Worm (Caenorhabditis elegans) whole organism, midembryonic: ENCODE results near the gene fbxa-202.

Source experiments
- T22C8.4 ChIP-seq: fragments of 200-800 bp; sonication (Bioruptor generic); IDR thresholded peaks from 2 replicates; pipeline ENCODE4 v1.3.6; 2022; ENCODE audit warnings: missing genetic modification characterization, missing compliant biosample characterization
- cog-1 ChIP-seq: sonication (generic microtip); optimal IDR thresholded peaks from 2 replicates; lab custom pipeline; 2016; ENCODE audit warnings: missing genetic modification characterization, missing compliant biosample characterization
- flt-1 ChIP-seq: fragments of 200-800 bp; sonication (Bioruptor generic); IDR thresholded peaks from 2 replicates; pipeline ENCODE4 v1.3.6; 2022; ENCODE audit warnings: missing genetic modification characterization, missing compliant biosample characterization
- klf-2 ChIP-seq: fragments of 200-800 bp; sonication (Bioruptor generic); conservative IDR thresholded peaks from 2 replicates; pipeline ENCODE4 v1.3.6; 2022; ENCODE audit warnings: missing genetic modification reagents, missing genetic modification characterization, missing compliant biosample characterization
- med-1 ChIP-seq: sonication (generic microtip); optimal IDR thresholded peaks from 2 replicates; lab custom pipeline; 2017; ENCODE audit warnings: missing genetic modification characterization, mild to moderate bottlenecking, missing compliant biosample characterization, antibody characterized with exemption, missing genetic modification reagents; ENCODE audit not compliant: insufficient read depth
- ref-1 ChIP-seq: fragments of 200-800 bp; sonication (Bioruptor generic); conservative IDR thresholded peaks from 2 replicates; pipeline ENCODE4 v1.3.6; 2022; ENCODE audit warnings: missing genetic modification reagents, missing genetic modification characterization, missing compliant biosample characterization
- tab-1 ChIP-seq: fragments of 200-800 bp; sonication (Bioruptor generic); IDR thresholded peaks from 2 replicates; pipeline ENCODE4 v1.3.6; 2022; ENCODE audit warnings: missing genetic modification characterization, missing compliant biosample characterization
- ztf-23 ChIP-seq: fragments of 200-800 bp; sonication (Bioruptor generic); IDR thresholded peaks from 2 replicates; pipeline ENCODE4 v1.3.6; 2022; ENCODE audit warnings: missing genetic modification reagents, missing genetic modification characterization, missing compliant biosample characterization
- ztf-29 ChIP-seq: fragments of 200-800 bp; sonication (Bioruptor generic); IDR thresholded peaks from 2 replicates; pipeline ENCODE4 v1.3.6; 2022; ENCODE audit warnings: missing genetic modification reagents, missing genetic modification characterization, missing compliant biosample characterization

The fbxa-202 gene

ce11 chrV:6326980-6327379 is at the start of gene fbxa-202:
TSS of gene fbxa-202 (plus strand) at chrV:6327280.
- TF ChIP-seq ref-1 (GFP tag; lab: Robert Waterston, UW) (no peak), T22C8.4 (GFP tag; lab: Robert Waterston, UW) (no peak), ztf-29 (GFP tag; lab: Robert Waterston, UW) (no peak), ztf-23 (GFP tag; lab: Robert Waterston, UW) (no peak), klf-2 (GFP tag; lab: Robert Waterston, UW) (no peak), tab-1 (GFP tag; lab: Robert Waterston, UW) (no peak), flt-1 (no peak), cog-1 (no peak), med-1 (GFP tag; lab: Kevin White, UChicago) (no peak)

- TF ChIP-seq ref-1 (GFP tag; lab: Robert Waterston, UW) (no peak), med-1 (GFP tag; lab: Kevin White, UChicago) (no peak), cog-1 (no peak)
These were observed 48.7 kb upstream of the fbxa-202 start, which contains the start of gene fil-2 for ce11 chrV:6278117-6279081. TSS of gene fil-2 (plus strand) at chrV:6279031.

ce11 chrV:6280067-6280466 is 47.0 kb upstream of the fbxa-202 start:
- TF ChIP-seq ztf-23 (GFP tag; lab: Robert Waterston, UW), result no peak
- TF ChIP-seq tab-1 (GFP tag; lab: Robert Waterston, UW), result no peak
- TF ChIP-seq T22C8.4 (GFP tag; lab: Robert Waterston, UW), result no peak
- TF ChIP-seq klf-2 (GFP tag; lab: Robert Waterston, UW), result no peak
- no peak for TF ChIP-seq ztf-29 (GFP tag; lab: Robert Waterston, UW)
- no peak for TF ChIP-seq ref-1 (GFP tag; lab: Robert Waterston, UW)
- no peak for TF ChIP-seq cog-1
- no peak for TF ChIP-seq flt-1
- no peak for TF ChIP-seq med-1 (GFP tag; lab: Kevin White, UChicago)

ce11 chrV:6281175-6281574 is 45.9 kb upstream of the fbxa-202 start, which contains the start of the genes K12B6.4 and spe-49:
TSS of gene K12B6.4 (minus strand) at chrV:6281275.
TSS of gene spe-49 (plus strand) at chrV:6281359.
- TF ChIP-seq cog-1 (no peak), ztf-29 (GFP tag; lab: Robert Waterston, UW) (no peak), ztf-23 (GFP tag; lab: Robert Waterston, UW) (no peak), tab-1 (GFP tag; lab: Robert Waterston, UW) (no peak), T22C8.4 (GFP tag; lab: Robert Waterston, UW) (no peak), ref-1 (GFP tag; lab: Robert Waterston, UW) (no peak), flt-1 (no peak), klf-2 (GFP tag; lab: Robert Waterston, UW) (no peak), med-1 (GFP tag; lab: Kevin White, UChicago) (no peak)

- TF ChIP-seq klf-2 (GFP tag; lab: Robert Waterston, UW) (no peak), ref-1 (GFP tag; lab: Robert Waterston, UW) (no peak), flt-1 (no peak), med-1 (GFP tag; lab: Kevin White, UChicago) (no peak), tab-1 (GFP tag; lab: Robert Waterston, UW) (no peak), T22C8.4 (GFP tag; lab: Robert Waterston, UW) (no peak), ztf-29 (GFP tag; lab: Robert Waterston, UW) (no peak), ztf-23 (GFP tag; lab: Robert Waterston, UW) (no peak), cog-1 (no peak)
These were observed 40.7 kb upstream of the fbxa-202 start, which contains the start of gene srn-1 for ce11 chrV:6286343-6286742. TSS of gene srn-1 (minus strand) at chrV:6286443.

- TF ChIP-seq tab-1 (GFP tag; lab: Robert Waterston, UW), result no peak
- no peak for TF ChIP-seq ref-1 (GFP tag; lab: Robert Waterston, UW)
- TF ChIP-seq ztf-29 (GFP tag; lab: Robert Waterston, UW), result no peak
These were observed 38.5 kb upstream of the fbxa-202 start, which contains the start of gene K12B6.11 for ce11 chrV:6288607-6289006. TSS of gene K12B6.11 (plus strand) at chrV:6288907.

- TF ChIP-seq ztf-29 (GFP tag; lab: Robert Waterston, UW), result no peak
- TF ChIP-seq T22C8.4 (GFP tag; lab: Robert Waterston, UW), result no peak
- no peak for TF ChIP-seq med-1 (GFP tag; lab: Kevin White, UChicago)
- TF ChIP-seq tab-1 (GFP tag; lab: Robert Waterston, UW), result no peak
- no peak for TF ChIP-seq ztf-23 (GFP tag; lab: Robert Waterston, UW)
- no peak for TF ChIP-seq ref-1 (GFP tag; lab: Robert Waterston, UW)
- TF ChIP-seq flt-1, result no peak
These were observed 35.8 kb upstream of the fbxa-202 start for ce11 chrV:6291301-6291700.

- TF ChIP-seq med-1 (GFP tag; lab: Kevin White, UChicago) (no peak), ztf-29 (GFP tag; lab: Robert Waterston, UW) (no peak), flt-1 (no peak), tab-1 (GFP tag; lab: Robert Waterston, UW) (no peak), klf-2 (GFP tag; lab: Robert Waterston, UW) (no peak), cog-1 (no peak), T22C8.4 (GFP tag; lab: Robert Waterston, UW) (no peak)
These were observed 34.7 kb upstream of the fbxa-202 start, which contains the start of gene K12B6.9 for ce11 chrV:6292401-6292800. TSS of gene K12B6.9 (minus strand) at chrV:6292666.

ce11 chrV:6301046-6301445 is 26.0 kb upstream of the fbxa-202 start:
- TF ChIP-seq ztf-23 (GFP tag; lab: Robert Waterston, UW), result no peak
- no peak for TF ChIP-seq ref-1 (GFP tag; lab: Robert Waterston, UW)
- no peak for TF ChIP-seq tab-1 (GFP tag; lab: Robert Waterston, UW)
- no peak for TF ChIP-seq flt-1
- no peak for TF ChIP-seq cog-1
- TF ChIP-seq ztf-29 (GFP tag; lab: Robert Waterston, UW), result no peak
- no peak for TF ChIP-seq med-1 (GFP tag; lab: Kevin White, UChicago)
- no peak for TF ChIP-seq klf-2 (GFP tag; lab: Robert Waterston, UW)
